Fruit fly (Drosophila melanogaster): Measurements from ENCODE around the gene CG13813.

DNA sequence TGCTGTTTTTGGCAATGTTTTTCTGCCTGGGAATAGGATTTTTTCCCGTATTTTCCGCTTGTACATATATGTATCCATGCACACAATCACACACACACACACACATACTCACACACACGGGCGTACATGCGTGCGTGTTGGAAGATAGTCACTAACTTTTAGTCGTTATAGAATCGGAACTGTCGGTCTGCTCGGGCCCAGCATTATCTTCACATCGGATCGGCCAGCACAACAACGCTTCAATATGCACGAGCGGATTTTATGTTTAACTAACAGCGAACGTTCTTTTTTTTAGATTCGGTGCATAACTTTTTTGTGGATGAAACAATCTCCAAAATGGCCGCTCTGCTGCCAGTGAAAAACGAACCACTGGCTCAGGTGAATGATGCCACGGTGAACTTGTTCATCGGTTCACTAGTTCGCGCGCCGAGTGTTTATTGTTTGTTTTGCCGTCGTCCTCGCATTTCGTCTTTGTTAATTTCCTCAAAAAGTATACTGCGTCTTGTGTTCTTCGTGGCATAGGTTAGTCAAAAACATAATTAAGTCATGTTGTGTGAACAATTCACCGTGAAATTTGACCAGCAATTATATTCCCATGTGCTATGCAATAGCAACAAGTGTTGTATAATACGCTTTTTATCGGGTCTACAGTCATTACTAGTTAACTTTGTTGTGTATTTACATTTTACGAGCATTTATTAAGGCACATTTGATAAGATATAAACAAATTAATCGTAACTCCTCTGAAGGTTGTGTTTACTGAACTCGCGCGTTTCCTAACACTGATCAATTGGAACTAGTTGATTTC lies 9.9 kb downstream of the CG13813 start, which contains the start of the genes CG6951 and CG17233:
- TF ChIP-seq gem (tag; optimal IDR thresholded peaks at IDR 0.05) (no peak), gro (GFP tag; optimal IDR thresholded peaks at IDR 0.05) (no peak), az2 (GFP tag; optimal IDR thresholded peaks at IDR 0.05) (no peak), CG4854 (GFP tag; optimal IDR thresholded peaks at IDR 0.05) (no peak), wor (GFP tag; IDR thresholded peaks at IDR 0.05) (no peak), CG10267 (tag; optimal IDR thresholded peaks at IDR 0.05) (peak; percentile 43), CG14667 (GFP tag; IDR thresholded peaks at IDR 0.05) (no peak), CG10431 (GFP tag; optimal IDR thresholded peaks at IDR 0.05) (no peak), CG32532 (GFP tag; IDR thresholded peaks at IDR 0.05) (no peak), p53 (GFP tag; optimal IDR thresholded peaks at IDR 0.05) (no peak), wdn (GFP tag; IDR thresholded peaks at IDR 0.05) (no peak), pb (GFP tag; optimal IDR thresholded peaks at IDR 0.05) (no peak), fd3F (GFP tag; optimal IDR thresholded peaks at IDR 0.05) (no peak), CG2120 (GFP tag; optimal IDR thresholded peaks at IDR 0.05) (no peak)
